Worm (Caenorhabditis elegans) whole organism, midembryonic: Measurements from ENCODE around the gene K08D10.10.

Experiments
- cog-1 ChIP-seq: sonication (generic microtip); optimal IDR thresholded peaks from 2 replicates; lab custom pipeline; 2016; ENCODE audit warnings: missing genetic modification characterization, missing compliant biosample characterization
- flt-1 ChIP-seq: fragments of 200-800 bp; sonication (Bioruptor generic); IDR thresholded peaks from 2 replicates; pipeline ENCODE4 v1.3.6; 2022; ENCODE audit warnings: missing genetic modification characterization, missing compliant biosample characterization
- klf-2 ChIP-seq: fragments of 200-800 bp; sonication (Bioruptor generic); conservative IDR thresholded peaks from 2 replicates; pipeline ENCODE4 v1.3.6; 2022; ENCODE audit warnings: missing genetic modification reagents, missing genetic modification characterization, missing compliant biosample characterization
- med-1 ChIP-seq: sonication (generic microtip); optimal IDR thresholded peaks from 2 replicates; lab custom pipeline; 2017; ENCODE audit warnings: missing genetic modification characterization, mild to moderate bottlenecking, missing compliant biosample characterization, antibody characterized with exemption, missing genetic modification reagents; ENCODE audit not compliant: insufficient read depth
- ref-1 ChIP-seq: fragments of 200-800 bp; sonication (Bioruptor generic); conservative IDR thresholded peaks from 2 replicates; pipeline ENCODE4 v1.3.6; 2022; ENCODE audit warnings: missing genetic modification reagents, missing genetic modification characterization, missing compliant biosample characterization
- tab-1 ChIP-seq: fragments of 200-800 bp; sonication (Bioruptor generic); IDR thresholded peaks from 2 replicates; pipeline ENCODE4 v1.3.6; 2022; ENCODE audit warnings: missing genetic modification characterization, missing compliant biosample characterization
- ztf-23 ChIP-seq: fragments of 200-800 bp; sonication (Bioruptor generic); IDR thresholded peaks from 2 replicates; pipeline ENCODE4 v1.3.6; 2022; ENCODE audit warnings: missing genetic modification reagents, missing genetic modification characterization, missing compliant biosample characterization

ce11 chrIV:4112387-4112786, 39.6 kb upstream of the K08D10.10 start, which contains the start of gene F49F1.14:
- TF ChIP-seq med-1 (GFP tag; lab: Kevin White, UChicago): no peak
- no peak for TF ChIP-seq flt-1
- TF ChIP-seq klf-2 (GFP tag; lab: Robert Waterston, UW): no peak
- TF ChIP-seq ref-1 (GFP tag; lab: Robert Waterston, UW): no peak
- no peak for TF ChIP-seq ztf-23
- TF ChIP-seq cog-1: no peak
- no peak for TF ChIP-seq tab-1 (GFP tag; lab: Robert Waterston, UW)
